Fruit fly (Drosophila melanogaster) whole organism, prepupa: ENCODE data around the gene CG10237.

Experiments used
- Blimp-1 ChIP-seq: fragments of 200-800 bp; sonication (Bioruptor generic); optimal IDR thresholded peaks from 3 replicates; lab custom pipeline; 2017; ENCODE audit warnings: missing biosample characterization, missing genetic modification characterization, mild to moderate bottlenecking, moderate library complexity, missing genetic modification reagents
- CG10631 ChIP-seq: fragments of 200-800 bp; sonication (Bioruptor generic); optimal IDR thresholded peaks from 2 replicates; lab custom pipeline; 2016; ENCODE audit warnings: missing biosample characterization, missing genetic modification characterization
- CG10669 ChIP-seq: fragments of 200-800 bp; sonication (Bioruptor generic); optimal IDR thresholded peaks from 3 replicates; lab custom pipeline; 2018; ENCODE audit warnings: missing biosample characterization, mild to moderate bottlenecking, missing genetic modification characterization, moderate library complexity
- CG11762 ChIP-seq: fragments of 200-800 bp; sonication (Bioruptor generic); optimal IDR thresholded peaks from 3 replicates; lab custom pipeline; 2016; ENCODE audit warnings: missing biosample characterization, missing genetic modification characterization; ENCODE audit not compliant: insufficient read depth
- CG11902 ChIP-seq: fragments of 200-800 bp; sonication (Bioruptor generic); optimal IDR thresholded peaks from 3 replicates; lab custom pipeline; 2016; ENCODE audit warnings: missing biosample characterization, missing genetic modification characterization
- CG15336 ChIP-seq: fragments of 200-800 bp; sonication (Bioruptor generic); IDR thresholded peaks from 2 replicates; pipeline ENCODE4 v1.3.6; 2022; ENCODE audit warnings: missing biosample characterization, missing genetic modification characterization
- CG1621 ChIP-seq: fragments of 200-800 bp; sonication (Bioruptor generic); optimal IDR thresholded peaks from 3 replicates; lab custom pipeline; 2018; ENCODE audit warnings: missing biosample characterization, mild to moderate bottlenecking, missing genetic modification characterization
- CG16779 ChIP-seq: fragments of 200-800 bp; sonication (Bioruptor generic); optimal IDR thresholded peaks from 3 replicates; lab custom pipeline; 2017; ENCODE audit warnings: missing biosample characterization, mild to moderate bottlenecking, missing genetic modification characterization
- CG3032 ChIP-seq: fragments of 200-800 bp; optimal IDR thresholded peaks from 2 replicates; lab custom pipeline; 2019; ENCODE audit warnings: missing biosample characterization, mild to moderate bottlenecking, missing genetic modification characterization, moderate library complexity
- CG31627 ChIP-seq: fragments of 200-800 bp; sonication (Bioruptor generic); optimal IDR thresholded peaks from 3 replicates; lab custom pipeline; 2016; ENCODE audit warnings: missing biosample characterization, missing genetic modification characterization
- CG32006 ChIP-seq: fragments of 200-800 bp; sonication (Bioruptor generic); optimal IDR thresholded peaks from 3 replicates; lab custom pipeline; 2017; ENCODE audit warnings: missing biosample characterization, mild to moderate bottlenecking, missing genetic modification characterization
- CG34406 ChIP-seq: fragments of 200-800 bp; sonication (Bioruptor generic); optimal IDR thresholded peaks from 3 replicates; lab custom pipeline; 2016; ENCODE audit warnings: missing biosample characterization, missing genetic modification characterization
- CG4318 ChIP-seq: fragments of 200-800 bp; sonication (Bioruptor generic); optimal IDR thresholded peaks from 3 replicates; lab custom pipeline; 2017; ENCODE audit warnings: missing biosample characterization, mild to moderate bottlenecking, missing genetic modification characterization
- CG6163 ChIP-seq: fragments of 200-800 bp; sonication (Bioruptor generic); IDR thresholded peaks from 3 replicates; pipeline ENCODE4 v1.3.6; 2022; ENCODE audit warnings: missing biosample characterization, missing genetic modification characterization
- CG6276 ChIP-seq: fragments of 200-800 bp; sonication (Bioruptor generic); optimal IDR thresholded peaks from 2 replicates; lab custom pipeline; 2017; ENCODE audit warnings: missing biosample characterization, mild to moderate bottlenecking, missing genetic modification characterization
- CG6792 ChIP-seq: fragments of 200-800 bp; sonication (Bioruptor generic); optimal IDR thresholded peaks from 3 replicates; lab custom pipeline; 2016; ENCODE audit warnings: missing biosample characterization, missing genetic modification characterization
- CG6854 ChIP-seq: fragments of 200-800 bp; sonication (Bioruptor generic); optimal IDR thresholded peaks from 2 replicates; lab custom pipeline; 2017; ENCODE audit warnings: missing biosample characterization, mild to moderate bottlenecking, missing genetic modification characterization
- CG7368 ChIP-seq: fragments of 200-800 bp; sonication (Bioruptor generic); optimal IDR thresholded peaks from 3 replicates; lab custom pipeline; 2016; ENCODE audit warnings: missing biosample characterization, missing genetic modification characterization
- CG8119 ChIP-seq: fragments of 200-800 bp; sonication (Bioruptor generic); IDR thresholded peaks from 3 replicates; pipeline ENCODE4 v1.3.6; 2022; ENCODE audit warnings: missing biosample characterization, missing genetic modification characterization
- CG8632 ChIP-seq: fragments of 200-800 bp; sonication (Bioruptor generic); optimal IDR thresholded peaks from 3 replicates; lab custom pipeline; 2016; ENCODE audit warnings: missing biosample characterization, missing genetic modification characterization
- CG9139 ChIP-seq: fragments of 200-800 bp; sonication (Bioruptor generic); optimal IDR thresholded peaks from 3 replicates; lab custom pipeline; 2017; ENCODE audit warnings: missing biosample characterization, mild to moderate bottlenecking, missing genetic modification characterization
- Eip75B ChIP-seq: fragments of 200-800 bp; sonication (Bioruptor generic); optimal IDR thresholded peaks from 3 replicates; lab custom pipeline; 2016; ENCODE audit warnings: missing biosample characterization, missing genetic modification characterization
- Eip78C ChIP-seq: fragments of 200-800 bp; sonication (Bioruptor generic); peaks from one replicate; lab custom pipeline; 2016; ENCODE audit warnings: missing biosample characterization, missing genetic modification characterization
- Eip93F ChIP-seq: fragments of 200-800 bp; sonication (Bioruptor generic); optimal IDR thresholded peaks from 2 replicates; lab custom pipeline; 2016; ENCODE audit warnings: missing biosample characterization, mild to moderate bottlenecking, missing genetic modification characterization
- Ets96B ChIP-seq: fragments of 200-800 bp; optimal IDR thresholded peaks from 2 replicates; lab custom pipeline; 2019; ENCODE audit warnings: missing biosample characterization, mild to moderate bottlenecking, missing genetic modification characterization, moderate library complexity
- Gug ChIP-seq: fragments of 200-800 bp; sonication (Bioruptor generic); IDR thresholded peaks from 2 replicates; pipeline ENCODE4 v1.3.6; 2022; ENCODE audit warnings: missing biosample characterization, missing genetic modification characterization
- Hr38 ChIP-seq: sonication (Bioruptor generic); optimal IDR thresholded peaks from 2 replicates; lab custom pipeline; 2016; ENCODE audit warnings: missing biosample characterization, missing genetic modification characterization
- Hr39 ChIP-seq: fragments of 200-800 bp; sonication (Bioruptor generic); optimal IDR thresholded peaks from 2 replicates; lab custom pipeline; 2016; ENCODE audit warnings: missing biosample characterization, missing genetic modification characterization
- Hr4 ChIP-seq: fragments of 200-800 bp; sonication (Bioruptor generic); optimal IDR thresholded peaks from 3 replicates; lab custom pipeline; 2016; ENCODE audit warnings: missing biosample characterization, missing genetic modification characterization
- Lpt ChIP-seq: fragments of 200-800 bp; sonication (Bioruptor generic); optimal IDR thresholded peaks from 3 replicates; lab custom pipeline; 2016; ENCODE audit warnings: missing biosample characterization, missing genetic modification characterization
- Smox ChIP-seq: fragments of 200-800 bp; sonication (Bioruptor generic); optimal IDR thresholded peaks from 3 replicates; lab custom pipeline; 2016; ENCODE audit warnings: missing biosample characterization, missing genetic modification characterization
- Sox15 ChIP-seq: fragments of 200-800 bp; sonication (Bioruptor generic); optimal IDR thresholded peaks from 3 replicates; lab custom pipeline; 2016; ENCODE audit warnings: missing biosample characterization, missing genetic modification characterization
- achi ChIP-seq: fragments of 200-800 bp; sonication (Bioruptor generic); optimal IDR thresholded peaks from 3 replicates; lab custom pipeline; 2016; ENCODE audit warnings: missing biosample characterization, missing genetic modification characterization
- cyc ChIP-seq: fragments of 200-800 bp; sonication (Bioruptor generic); optimal IDR thresholded peaks from 3 replicates; lab custom pipeline; 2016; ENCODE audit warnings: missing biosample characterization, missing genetic modification characterization
- dsx ChIP-seq: fragments of 200-800 bp; optimal IDR thresholded peaks from 3 replicates; lab custom pipeline; 2019; ENCODE audit warnings: missing biosample characterization, mild to moderate bottlenecking, missing genetic modification characterization, moderate library complexity; ENCODE audit not compliant: poor library complexity, severe bottlenecking
- eg ChIP-seq: fragments of 200-800 bp; sonication (Bioruptor generic); IDR thresholded peaks from 3 replicates; pipeline ENCODE4 v1.3.6; 2022; ENCODE audit warnings: missing biosample characterization, missing genetic modification characterization
- esn ChIP-seq: fragments of 200-800 bp; sonication (Bioruptor generic); optimal IDR thresholded peaks from 2 replicates; lab custom pipeline; 2016; ENCODE audit warnings: missing biosample characterization, mild to moderate bottlenecking, missing genetic modification characterization, moderate library complexity
- fd85E ChIP-seq: fragments of 200-800 bp; sonication (Bioruptor generic); optimal IDR thresholded peaks from 3 replicates; lab custom pipeline; 2016; ENCODE audit warnings: missing biosample characterization, missing genetic modification characterization
- fkh ChIP-seq: fragments of 200-800 bp; sonication (Bioruptor generic); optimal IDR thresholded peaks from 3 replicates; lab custom pipeline; 2017; ENCODE audit warnings: missing biosample characterization, mild to moderate bottlenecking, missing genetic modification characterization, moderate library complexity
- lz ChIP-seq: fragments of 200-800 bp; sonication (Bioruptor generic); optimal IDR thresholded peaks from 3 replicates; lab custom pipeline; 2016; ENCODE audit warnings: missing biosample characterization, missing genetic modification characterization
- salr ChIP-seq, 2 experiments: fragments of 200-800 bp; sonication (Bioruptor generic); optimal IDR thresholded peaks; 3 replicates each; lab custom pipeline; 2016 to 2018; ENCODE audit warnings: missing biosample characterization in 2 of 2, missing genetic modification characterization in 2 of 2, mild to moderate bottlenecking in 1 of 2
- spab ChIP-seq: fragments of 200-800 bp; sonication (Bioruptor generic); optimal IDR thresholded peaks from 2 replicates; lab custom pipeline; 2017; ENCODE audit warnings: missing biosample characterization, mild to moderate bottlenecking, missing genetic modification characterization, missing genetic modification reagents
- ss ChIP-seq, 2 experiments: fragments of 200-800 bp; sonication (Bioruptor generic); optimal IDR thresholded peaks; 2 replicates in 1 of 2; 3 replicates in 1 of 2; lab custom pipeline; 2017 to 2018; ENCODE audit warnings: mild to moderate bottlenecking in 2 of 2, missing biosample characterization in 2 of 2, missing genetic modification characterization in 2 of 2, moderate library complexity in 1 of 2
- svp ChIP-seq: fragments of 200-800 bp; sonication (Bioruptor generic); peaks from one replicate; lab custom pipeline; 2016; ENCODE audit warnings: missing biosample characterization, missing genetic modification characterization
- vri ChIP-seq: fragments of 200-800 bp; sonication (Bioruptor generic); optimal IDR thresholded peaks from 3 replicates; lab custom pipeline; 2016; ENCODE audit warnings: missing biosample characterization, mild to moderate bottlenecking, missing genetic modification characterization

Gene CG10237

DNA sequence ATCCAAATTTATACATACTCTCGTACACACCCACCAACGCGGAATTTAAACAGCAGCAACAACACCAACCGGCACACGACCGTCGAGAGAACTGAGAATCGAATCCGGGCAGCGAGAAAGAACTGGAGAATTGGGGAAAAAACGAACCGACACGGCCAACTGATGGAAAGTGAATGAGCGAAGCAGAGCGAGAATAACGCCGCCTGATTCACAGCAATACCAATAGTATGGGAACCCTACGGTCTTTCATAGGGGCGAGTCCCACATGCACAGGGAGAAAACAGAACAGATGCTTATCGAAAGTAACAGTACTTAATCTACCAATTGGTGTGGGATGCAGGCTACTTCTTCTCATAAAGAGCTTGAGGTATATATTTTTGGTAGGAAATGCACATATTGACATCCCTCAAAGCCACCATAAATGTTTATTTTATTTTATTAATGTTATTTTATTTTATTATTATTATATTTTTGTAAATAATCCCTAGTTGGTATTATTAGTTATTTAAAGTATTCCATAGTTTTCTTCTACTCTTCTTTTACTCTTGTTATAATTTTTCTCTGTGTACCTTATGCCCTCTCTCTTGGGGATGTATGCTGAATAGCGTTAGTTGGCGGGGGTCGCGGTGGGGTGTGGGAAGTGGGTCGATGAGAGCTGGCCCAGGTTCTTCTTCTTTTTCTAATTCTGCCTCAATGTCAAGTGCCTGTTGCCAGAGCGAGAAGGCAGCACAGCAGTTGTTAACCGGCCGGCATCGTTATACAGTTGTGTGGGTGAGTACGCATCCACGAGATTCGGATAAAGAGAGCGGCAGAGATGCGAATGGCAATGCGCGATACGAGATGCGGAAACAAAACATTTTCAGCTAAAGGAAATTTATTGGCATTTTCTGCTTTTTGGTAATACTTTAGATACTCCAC lies 44.0 kb downstream of the CG10237 start, which contains the start of gene CG17544 (continued):
- TF ChIP-seq CG7368 (GFP tag; lab: Kevin White, UChicago): peak; percentile 24
- TF ChIP-seq CG6276 (GFP tag; lab: Kevin White, UChicago): peak; percentile 73
- peak; percentile 42 for TF ChIP-seq Hr4 (GFP tag; lab: Kevin White, UChicago)
- TF ChIP-seq achi (GFP tag; lab: Kevin White, UChicago): peak; percentile 84
- TF ChIP-seq CG6163 (GFP tag; lab: Robert Waterston, UW): peak; percentile 63
- peak; percentile 64; the same call in 2 of the 3 replicates for TF ChIP-seq CG8119 (GFP tag; lab: Robert Waterston, UW)
- peak; percentile 90 for TF ChIP-seq CG32006
- TF ChIP-seq CG8632: peak; percentile 83
- peak; percentile 0 for TF ChIP-seq Eip93F (GFP tag; lab: Kevin White, UChicago)
- peak; percentile 33 to 81 for TF ChIP-seq salr (GFP tag; optimal IDR thresholded peaks at IDR 0.05; lab: Kevin White, UChicago)
- peak; percentile 59 for TF ChIP-seq eg (GFP tag; lab: Robert Waterston, UW)
- TF ChIP-seq Ets96B: peak; percentile 81
- peak; percentile 50 for TF ChIP-seq vri (GFP tag; lab: Kevin White, UChicago)
- TF ChIP-seq Hr39 (GFP tag; lab: Kevin White, UChicago): peak; percentile 52
- peak; percentile 81 for TF ChIP-seq CG34406
- peak; percentile 84 for TF ChIP-seq CG3032 (tag; lab: Kevin White, UChicago)
- peak; percentile 66 for TF ChIP-seq Sox15
- peak; percentile 49 for TF ChIP-seq Lpt (GFP tag; lab: Kevin White, UChicago)
- TF ChIP-seq cyc (GFP tag; lab: Kevin White, UChicago): peak; percentile 25

DNA sequence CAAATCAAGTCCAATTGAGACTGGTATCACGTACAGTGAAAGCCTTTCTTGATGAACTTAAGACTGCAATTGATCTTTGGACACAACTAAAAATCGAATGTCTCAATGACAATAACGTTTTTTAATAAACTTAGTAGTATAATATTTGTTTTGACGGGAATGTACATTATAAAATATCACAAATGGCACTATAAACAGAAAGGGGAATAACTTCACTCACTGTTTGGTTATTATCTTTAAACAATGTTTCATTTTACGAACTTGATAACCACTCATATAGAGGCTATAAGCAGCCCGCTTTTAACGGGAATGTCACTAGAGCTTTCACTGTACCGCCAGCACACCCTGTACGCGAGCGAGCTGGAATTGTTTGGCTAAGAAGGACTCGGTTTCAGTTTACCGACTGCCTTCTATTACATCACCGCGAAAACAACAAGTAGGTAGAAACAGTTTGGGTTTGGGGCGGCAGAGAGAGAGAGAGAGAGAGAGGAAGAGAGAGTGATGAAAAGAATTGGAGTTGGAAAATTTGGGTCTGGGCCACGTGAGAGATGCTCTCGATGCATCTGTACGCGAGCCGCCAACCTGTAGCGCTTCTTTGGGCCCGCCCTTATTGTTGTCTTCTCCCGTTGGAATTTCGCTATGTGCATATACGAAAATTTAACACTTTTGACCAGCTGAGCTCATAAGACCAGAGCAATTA lies 44.8 kb downstream of the CG10237 start:
- no peak for TF ChIP-seq CG16779 (tag; lab: Kevin White, UChicago)
- TF ChIP-seq CG4318 (GFP tag; lab: Kevin White, UChicago): no peak
- TF ChIP-seq fkh (GFP tag; lab: Kevin White, UChicago): no peak
- peak; percentile 58 for TF ChIP-seq CG34406
- TF ChIP-seq Hr38 (GFP tag; lab: Kevin White, UChicago): no peak
- TF ChIP-seq CG6792 (GFP tag; lab: Kevin White, UChicago): peak; percentile 56
- 0 out of 3 replicates have a peak, but pooled peaks have one; percentile 40 for TF ChIP-seq CG8119 (GFP tag; lab: Robert Waterston, UW)
- TF ChIP-seq dsx (GFP tag; lab: Kevin White, UChicago): peak; percentile 17
- TF ChIP-seq CG11762 (GFP tag; lab: Kevin White, UChicago): peak; percentile 30
- peak; percentile 29; the same call in 1 of the 2 replicates for TF ChIP-seq CG15336 (GFP tag; lab: Robert Waterston, UW)
- peak; percentile 44 for TF ChIP-seq achi (GFP tag; lab: Kevin White, UChicago)
- peak; percentile 78 for TF ChIP-seq Hr39 (GFP tag; lab: Kevin White, UChicago)
- TF ChIP-seq CG6854: no peak
- peak; percentile 82 for TF ChIP-seq esn (GFP tag; lab: Kevin White, UChicago)
- peak; percentile 45 for TF ChIP-seq CG10669 (GFP tag; lab: Kevin White, UChicago)
- TF ChIP-seq CG3032 (tag; lab: Kevin White, UChicago): peak; percentile 34
- TF ChIP-seq ss (GFP tag; optimal IDR thresholded peaks at IDR 0.05; lab: Kevin White, UChicago): no peak
- no peak for TF ChIP-seq CG9139 (GFP tag; lab: Kevin White, UChicago)
- TF ChIP-seq Blimp-1: no peak
- TF ChIP-seq CG1621 (tag; lab: Kevin White, UChicago): peak; percentile 14
- TF ChIP-seq CG8632: peak; percentile 39
- peak; percentile 4 for TF ChIP-seq CG11902 (GFP tag; lab: Kevin White, UChicago)
- TF ChIP-seq spab (GFP tag; lab: Kevin White, UChicago): peak; percentile 15
- TF ChIP-seq Eip75B (GFP tag; lab: Kevin White, UChicago): peak; percentile 62
- TF ChIP-seq lz (GFP tag; lab: Kevin White, UChicago): peak; percentile 76
- peak; percentile 4 to 50 for TF ChIP-seq salr (GFP tag; optimal IDR thresholded peaks at IDR 0.05; lab: Kevin White, UChicago)
- peak; percentile 57 for TF ChIP-seq CG32006
- TF ChIP-seq fd85E (GFP tag; lab: Kevin White, UChicago): no peak
- no peak for TF ChIP-seq CG6276 (GFP tag; lab: Kevin White, UChicago)
- TF ChIP-seq CG10631 (GFP tag; lab: Kevin White, UChicago): peak; percentile 63
- peak; percentile 88 for TF ChIP-seq Eip78C (GFP tag; lab: Kevin White, UChicago)
- peak; percentile 77 for TF ChIP-seq Smox (GFP tag; lab: Kevin White, UChicago)
- peak; percentile 15 for TF ChIP-seq Sox15
- peak; percentile 82 for TF ChIP-seq CG31627
- peak; percentile 90 for TF ChIP-seq svp
- no peak for TF ChIP-seq Gug (GFP tag; lab: Robert Waterston, UW)
